Worm (Caenorhabditis elegans) whole organism, L1 larva: ENCODE results near the gene dgk-4.

Experiments used
- C16A3.4 ChIP-seq: fragments of 150-350 bp; optimal IDR thresholded peaks from 2 replicates; lab custom pipeline; 2014; ENCODE audit warnings: missing biosample characterization, missing genetic modification characterization
- C34B4.2 ChIP-seq: sonication (generic microtip); optimal IDR thresholded peaks from 2 replicates; lab custom pipeline; 2017; ENCODE audit warnings: mild to moderate bottlenecking, missing genetic modification characterization, missing compliant biosample characterization
- aha-1 ChIP-seq: fragments of 150-350 bp; optimal IDR thresholded peaks from 2 replicates; lab custom pipeline; 2014; ENCODE audit warnings: missing biosample characterization, missing genetic modification characterization
- alr-1 ChIP-seq: fragments of 200-800 bp; sonication (Bioruptor generic); optimal IDR thresholded peaks from 2 replicates; lab custom pipeline; 2018; ENCODE audit warnings: borderline replicate concordance, mild to moderate bottlenecking, missing genetic modification characterization, missing compliant biosample characterization
- ceh-88 ChIP-seq: fragments of 200-800 bp; sonication (Bioruptor generic); IDR thresholded peaks from 2 replicates; pipeline ENCODE4 v1.3.6; 2022; ENCODE audit warnings: missing genetic modification characterization, missing compliant biosample characterization
- efl-1 ChIP-seq, 4 experiments: fragments of 150-350 bp; optimal IDR thresholded peaks in 3 of 4; peaks in 1 of 4; 1 replicate in 1 of 4; 2 replicates in 3 of 4; lab custom pipeline; 2014; ENCODE audit warnings: missing biosample characterization in 2 of 4, missing genetic modification characterization in 2 of 4, missing genetic modification reagents in 2 of 4
- efl-3 ChIP-seq: fragments of 200-800 bp; sonication (Bioruptor generic); optimal IDR thresholded peaks from 2 replicates; lab custom pipeline; 2018; ENCODE audit warnings: mild to moderate bottlenecking, missing genetic modification characterization, missing compliant biosample characterization
- egl-13 ChIP-seq: sonication (generic microtip); optimal IDR thresholded peaks from 2 replicates; lab custom pipeline; 2016; ENCODE audit warnings: missing genotype, missing genetic modification reagents, missing genetic modification characterization, missing compliant biosample characterization
- elt-2 ChIP-seq: sonication (generic microtip); optimal IDR thresholded peaks from 2 replicates; lab custom pipeline; 2016; ENCODE audit warnings: missing genetic modification characterization, mild to moderate bottlenecking, inconsistent platforms, missing compliant biosample characterization, missing genetic modification reagents
- elt-3 ChIP-seq, 6 experiments: fragments of 150-350 bp in 1 of 6; sonication (generic microtip); optimal IDR thresholded peaks; 2 replicates each; lab custom pipeline; 2017 to 2018; ENCODE audit warnings: missing biosample characterization in 6 of 6, missing genetic modification characterization in 6 of 6, inconsistent platforms in 1 of 6
- ets-5 ChIP-seq: fragments of 200-800 bp; sonication (Bioruptor generic); IDR thresholded peaks from 2 replicates; pipeline ENCODE4 v1.3.6; 2022; ENCODE audit warnings: missing genetic modification characterization, missing compliant biosample characterization
- fkh-10 ChIP-seq: sonication (generic microtip); optimal IDR thresholded peaks from 2 replicates; lab custom pipeline; 2017; ENCODE audit warnings: missing biosample characterization, missing genetic modification reagents, missing genetic modification characterization
- fos-1 ChIP-seq: fragments of 150-350 bp; optimal IDR thresholded peaks from 2 replicates; lab custom pipeline; 2014; ENCODE audit warnings: missing biosample characterization, missing genetic modification characterization
- grh-1 ChIP-seq: fragments of 200-800 bp; sonication (Bioruptor generic); IDR thresholded peaks from 2 replicates; pipeline ENCODE4 v1.3.6; 2022; ENCODE audit warnings: missing genetic modification reagents, missing genetic modification characterization, missing compliant biosample characterization
- hlh-17 ChIP-seq: fragments of 200-800 bp; sonication (Bioruptor generic); optimal IDR thresholded peaks from 2 replicates; lab custom pipeline; 2018; ENCODE audit warnings: missing genetic modification characterization, mild to moderate bottlenecking, missing compliant biosample characterization, moderate library complexity, borderline replicate concordance
- hpl-2 ChIP-seq: fragments of 150-350 bp; optimal IDR thresholded peaks from 2 replicates; lab custom pipeline; 2014; ENCODE audit warnings: missing biosample characterization, missing genetic modification reagents, missing genetic modification characterization
- isw-1 ChIP-seq: fragments of 200-800 bp; sonication (Bioruptor generic); IDR thresholded peaks from 2 replicates; pipeline ENCODE4 v1.3.6; 2022; ENCODE audit warnings: missing genetic modification characterization, missing compliant biosample characterization
- lin-13 ChIP-seq: fragments of 150-350 bp; optimal IDR thresholded peaks from 2 replicates; lab custom pipeline; 2014; ENCODE audit warnings: missing biosample characterization, missing genetic modification reagents, missing genetic modification characterization
- lir-3 ChIP-seq: sonication (generic microtip); optimal IDR thresholded peaks from 2 replicates; lab custom pipeline; 2016; ENCODE audit warnings: mild to moderate bottlenecking, missing genetic modification characterization, moderate library complexity, missing compliant biosample characterization; ENCODE audit not compliant: poor library complexity
- lsy-2 ChIP-seq, 2 experiments: fragments of 150-350 bp; optimal IDR thresholded peaks; 2 replicates each; lab custom pipeline; 2014; ENCODE audit warnings: missing biosample characterization in 2 of 2, missing genetic modification characterization in 2 of 2
- nhr-19 ChIP-seq: fragments of 200-800 bp; sonication (Bioruptor generic); conservative IDR thresholded peaks from 2 replicates; pipeline ENCODE4 v1.3.6; 2022; ENCODE audit warnings: missing genetic modification characterization, missing compliant biosample characterization
- nhr-47 ChIP-seq: sonication (generic microtip); optimal IDR thresholded peaks from 2 replicates; lab custom pipeline; 2016; ENCODE audit warnings: mild to moderate bottlenecking, missing genetic modification characterization, moderate library complexity, missing compliant biosample characterization
- nhr-71 ChIP-seq: sonication (generic microtip); optimal IDR thresholded peaks from 2 replicates; lab custom pipeline; 2016; ENCODE audit warnings: mild to moderate bottlenecking, missing genetic modification characterization, moderate library complexity, missing compliant biosample characterization
- pax-3 ChIP-seq: fragments of 200-800 bp; sonication (Bioruptor generic); optimal IDR thresholded peaks from 2 replicates; lab custom pipeline; 2018; ENCODE audit warnings: mild to moderate bottlenecking, missing genetic modification characterization, moderate library complexity, missing compliant biosample characterization
- pqm-1 ChIP-seq: sonication (generic microtip); optimal IDR thresholded peaks from 3 replicates; lab custom pipeline; 2017; ENCODE audit warnings: missing biosample characterization, missing genetic modification characterization
- skn-1 ChIP-seq: fragments of 150-350 bp; optimal IDR thresholded peaks from 2 replicates; lab custom pipeline; 2014; ENCODE audit warnings: missing biosample characterization, missing genetic modification characterization
- snu-23 ChIP-seq: sonication (generic microtip); optimal IDR thresholded peaks from 2 replicates; lab custom pipeline; 2016; ENCODE audit warnings: missing genetic modification characterization, missing compliant biosample characterization
- sptf-1 ChIP-seq: fragments of 150-350 bp; optimal IDR thresholded peaks from 2 replicates; lab custom pipeline; 2014; ENCODE audit warnings: missing biosample characterization, missing genetic modification characterization
- sup-37 ChIP-seq: fragments of 200-800 bp; sonication (Bioruptor generic); optimal IDR thresholded peaks from 2 replicates; lab custom pipeline; 2018; ENCODE audit warnings: mild to moderate bottlenecking, missing genetic modification characterization, missing compliant biosample characterization
- tbx-2 ChIP-seq: sonication (generic microtip); optimal IDR thresholded peaks from 2 replicates; lab custom pipeline; 2016; ENCODE audit warnings: missing genetic modification characterization, missing compliant biosample characterization
- unc-130 ChIP-seq: fragments of 150-350 bp; optimal IDR thresholded peaks from 2 replicates; lab custom pipeline; 2017; ENCODE audit warnings: missing biosample characterization, missing genetic modification characterization, inconsistent platforms

Gene dgk-4

DNA sequence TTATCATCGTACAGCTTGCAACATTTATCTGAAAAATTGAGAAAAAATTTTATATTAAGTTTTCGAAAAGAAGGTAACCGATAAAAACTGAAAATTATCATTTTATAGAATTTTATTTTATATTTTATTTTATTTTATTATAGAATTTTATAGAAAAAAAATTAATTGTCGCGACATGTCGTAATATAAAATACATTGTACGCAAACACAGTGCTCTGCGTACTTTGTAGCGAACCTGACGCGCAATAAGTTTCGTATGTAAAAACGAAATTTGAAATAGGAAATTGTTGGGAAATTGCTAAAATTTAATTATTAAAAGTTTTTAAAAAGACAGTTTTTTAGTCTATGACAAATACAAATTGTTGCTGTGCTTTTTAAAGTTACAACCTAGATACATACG, 60.4 kb downstream of the dgk-4 start, which contains the start of the genes hst-1 and ints-6 (continued):
- TF ChIP-seq elt-2 (tag; lab: Kevin White, UChicago) (no peak), efl-3 (GFP tag; lab: Kevin White, UChicago) (no peak), lsy-2 (tag; optimal IDR thresholded peaks at IDR 0.05; lab: Kevin White, UChicago) (peak; percentile 40 to 56), lir-3 (tag; lab: Kevin White, UChicago) (no peak), efl-1 (optimal IDR thresholded peaks at IDR 0.05; lab: Kevin White, UChicago) (peak; percentile 14 to 35), efl-1 (GFP tag; optimal IDR thresholded peaks at IDR 0.05 in 1 of 2; lab: Kevin White, UChicago) (peak; percentile 40 to 88), snu-23 (GFP tag; lab: Kevin White, UChicago) (peak; percentile 46), sptf-1 (tag; lab: Kevin White, UChicago) (no peak), nhr-71 (peak; percentile 38), skn-1 (tag; lab: Kevin White, UChicago) (peak; percentile 41), sup-37 (GFP tag; lab: Kevin White, UChicago) (no peak), lin-13 (GFP tag; lab: Kevin White, UChicago) (no peak), C16A3.4 (tag; lab: Kevin White, UChicago) (peak; percentile 16), hpl-2 (no peak), pqm-1 (tag; lab: Kevin White, UChicago) (no peak), hlh-17 (GFP tag; lab: Kevin White, UChicago) (no peak), isw-1 (no peak), egl-13 (tag; lab: Kevin White, UChicago) (no peak), ets-5 (GFP tag; lab: Robert Waterston, UW) (no peak), tbx-2 (tag; lab: Kevin White, UChicago) (no peak), nhr-19 (GFP tag; lab: Robert Waterston, UW) (no peak), elt-3 (tag; optimal IDR thresholded peaks at IDR 0.05; lab: Kevin White, UChicago) (no peak), ceh-88 (GFP tag; lab: Robert Waterston, UW) (no peak), C34B4.2 (no peak), fos-1 (no peak), unc-130 (tag; lab: Kevin White, UChicago) (no peak), pax-3 (no peak), nhr-47 (tag; lab: Kevin White, UChicago) (peak; percentile 32), aha-1 (tag; lab: Kevin White, UChicago) (no peak), alr-1 (tag; lab: Kevin White, UChicago) (no peak), grh-1 (no peak), fkh-10 (GFP tag; lab: Kevin White, UChicago) (no peak)
